Worm (Caenorhabditis elegans): ENCODE results near the gene pir-2.

DNA sequence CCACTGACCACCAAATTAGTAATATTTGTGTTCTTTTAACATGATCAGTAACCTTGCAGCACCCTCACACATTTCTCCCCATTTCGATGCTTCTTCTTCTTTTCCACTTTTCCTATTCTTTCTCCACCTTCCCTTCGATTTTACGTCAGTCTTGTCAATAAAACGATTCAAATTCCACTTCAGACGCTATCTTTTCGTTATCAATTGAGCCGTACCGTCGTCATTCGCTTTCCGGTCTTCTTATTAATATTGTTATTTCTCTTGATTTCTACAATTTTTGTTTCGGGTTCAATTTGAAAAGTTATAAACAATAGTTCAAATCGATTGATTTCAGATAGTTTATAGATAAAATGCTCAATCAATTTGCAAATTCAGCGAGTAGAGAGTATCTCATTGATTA is 44.0 kb upstream of the pir-2 start:
- no peak for TF ChIP-seq ref-2 (tag; optimal IDR thresholded peaks at IDR 0.05)
- no peak for TF ChIP-seq nhr-11 (tag; optimal IDR thresholded peaks at IDR 0.05)
- TF ChIP-seq fkh-10 (GFP tag; optimal IDR thresholded peaks at IDR 0.05): no peak
- TF ChIP-seq ama-1 (optimal IDR thresholded peaks at IDR 0.05): no peak
- TF ChIP-seq pha-4 (tag; optimal IDR thresholded peaks at IDR 0.05): no peak
- no peak for TF ChIP-seq pros-1 (tag; optimal IDR thresholded peaks at IDR 0.05)
- TF ChIP-seq ceh-19 (GFP tag; optimal IDR thresholded peaks at IDR 0.05): no peak
- no peak for TF ChIP-seq unc-55 (GFP tag; optimal IDR thresholded peaks at IDR 0.05)
- TF ChIP-seq elt-2 (tag; optimal IDR thresholded peaks at IDR 0.05): peak; percentile 6
